Worm (Caenorhabditis elegans) whole organism, mixed stage, embryonic: ENCODE measurements around the gene btb-5.

ENCODE experiments used
- ces-1 ChIP-seq: fragments of 150-350 bp; optimal IDR thresholded peaks from 2 replicates; lab custom pipeline; 2014; ENCODE audit warnings: missing biosample characterization, missing genetic modification reagents, missing genetic modification characterization
- nhr-12 ChIP-seq: fragments of 150-350 bp; optimal IDR thresholded peaks from 2 replicates; lab custom pipeline; 2014; ENCODE audit warnings: missing biosample characterization, missing genetic modification characterization
- nhr-2 ChIP-seq: fragments of 150-350 bp; optimal IDR thresholded peaks from 2 replicates; lab custom pipeline; 2014; ENCODE audit warnings: missing biosample characterization, missing genetic modification characterization
- nhr-76 ChIP-seq: sonication (generic microtip); optimal IDR thresholded peaks from 2 replicates; lab custom pipeline; 2017; ENCODE audit warnings: missing biosample characterization, missing genetic modification characterization
- pha-4 ChIP-seq: fragments of 150-350 bp; optimal IDR thresholded peaks from 2 replicates; lab custom pipeline; 2018; ENCODE audit warnings: missing biosample characterization, missing genetic modification reagents, missing genetic modification characterization
- unc-62 ChIP-seq: fragments of 150-350 bp; optimal IDR thresholded peaks from 2 replicates; lab custom pipeline; 2014; ENCODE audit warnings: missing biosample characterization, missing genetic modification reagents, missing genetic modification characterization
- ztf-11 ChIP-seq: fragments of 150-350 bp; optimal IDR thresholded peaks from 2 replicates; lab custom pipeline; 2014; ENCODE audit warnings: missing biosample characterization, missing genetic modification characterization

DNA sequence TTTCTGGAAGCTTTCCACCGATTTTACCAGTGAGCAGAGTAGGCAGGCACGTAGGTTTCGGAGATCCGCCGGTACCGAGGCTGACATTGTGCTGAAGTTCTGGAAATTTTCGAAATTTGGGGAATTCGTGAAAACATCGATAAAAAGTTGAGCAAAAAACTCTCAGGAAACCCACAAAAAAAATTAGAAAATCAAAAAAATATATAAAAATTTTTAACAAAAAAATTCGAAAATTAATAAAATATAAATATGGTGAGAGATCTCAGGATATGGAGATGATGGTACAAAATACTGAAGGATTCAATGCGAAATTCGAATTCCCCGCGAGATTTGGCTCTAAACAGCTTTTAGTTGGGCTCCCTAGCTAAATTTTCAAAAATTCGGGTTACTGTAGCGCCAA lies 8.7 kb upstream of the btb-5 start, which contains the start of gene spt-4:
- TF ChIP-seq nhr-76 (tag; lab: Kevin White, UChicago) = no peak
- TF ChIP-seq pha-4 (tag; lab: Kevin White, UChicago) = no peak
- no peak for TF ChIP-seq nhr-2 (tag; lab: Kevin White, UChicago)
- no peak for TF ChIP-seq ztf-11 (tag; lab: Kevin White, UChicago)
- TF ChIP-seq nhr-12 (tag; lab: Kevin White, UChicago) = no peak
- TF ChIP-seq ces-1 (GFP tag; lab: Kevin White, UChicago) = no peak
- no peak for TF ChIP-seq unc-62 (GFP tag; lab: Kevin White, UChicago)
